Comparison of ENCODE assay signal across 1 fruit fly cellular context in the genomic region with DNA sequence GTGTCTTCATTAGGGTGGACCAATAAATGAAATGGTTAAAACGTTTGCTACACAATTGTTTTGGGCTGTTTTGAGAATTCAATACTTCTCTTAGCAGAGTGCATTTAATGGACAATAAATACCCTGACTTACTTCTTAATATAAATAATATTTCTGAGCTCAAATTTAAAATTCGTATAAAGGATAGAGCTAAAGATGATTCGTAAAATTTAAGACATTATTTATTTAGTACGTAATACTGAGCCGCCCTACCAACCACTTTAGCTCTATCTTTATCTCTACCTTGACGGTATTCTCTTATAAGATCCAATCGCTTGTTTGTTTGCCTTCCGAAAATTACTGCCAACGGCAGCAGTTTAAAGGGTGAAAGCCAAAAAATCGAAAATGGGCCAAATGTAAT.
TF ChIP-seq lines count a peak whose summit lies in the region.

No protein-coding gene starts in this region.

TF ChIP-seq in whole organism, embryonic, 481 proteins besides CTCF, POLR2A, EP300 and RAD21 (continued from another document and continues in another):
- TF ChIP-seq CG8290 (GFP tag; optimal IDR thresholded peaks at IDR 0.05; lab: Kevin White, UChicago): peak; percentile 41
- peak in 1 of 2 experiments; percentile 72 for TF ChIP-seq CG8290 (tag; optimal IDR thresholded peaks at IDR 0.05; lab: Kevin White, UChicago)
- peak; percentile 50 for TF ChIP-seq mam (GFP tag; optimal IDR thresholded peaks at IDR 0.05; lab: Kevin White, UChicago)
- TF ChIP-seq CG4730 (GFP tag; IDR thresholded peaks at IDR 0.05; lab: Robert Waterston, UW): peak; percentile 55
- TF ChIP-seq CG16779 (GFP tag; IDR thresholded peaks at IDR 0.05; lab: Robert Waterston, UW): no peak
- TF ChIP-seq CG33557 (GFP tag; optimal IDR thresholded peaks at IDR 0.05; lab: Kevin White, UChicago): peak; percentile 91
- no peak for TF ChIP-seq da (GFP tag; optimal IDR thresholded peaks at IDR 0.05; lab: Kevin White, UChicago)
- peak; percentile 84 for TF ChIP-seq CG10209 (GFP tag; optimal IDR thresholded peaks at IDR 0.05; lab: Kevin White, UChicago)
- no peak; the same call in 1 of the 2 replicates for TF ChIP-seq Ravus (GFP tag; IDR thresholded peaks at IDR 0.05; lab: Robert Waterston, UW)
- peak; percentile 84 for TF ChIP-seq CG7556 (GFP tag; optimal IDR thresholded peaks at IDR 0.05; lab: Kevin White, UChicago)
- TF ChIP-seq unpg (GFP tag; optimal IDR thresholded peaks at IDR 0.05; lab: Kevin White, UChicago): peak; percentile 93
- TF ChIP-seq CG34422 (GFP tag; IDR thresholded peaks at IDR 0.05; lab: Robert Waterston, UW): peak; percentile 57; the same call in 1 of the 3 replicates
- no peak for TF ChIP-seq CG42726 (GFP tag; IDR thresholded peaks at IDR 0.05; lab: Robert Waterston, UW; ENCODE audit: partially characterized antibody)
- TF ChIP-seq ftz-f1 (GFP tag; optimal IDR thresholded peaks at IDR 0.05; lab: Kevin White, UChicago): no peak
- TF ChIP-seq crp (GFP tag; optimal IDR thresholded peaks at IDR 0.05; lab: Kevin White, UChicago): peak in 1 of 2 experiments; percentile 41
- TF ChIP-seq CG18011 (GFP tag; optimal IDR thresholded peaks at IDR 0.05; lab: Kevin White, UChicago): peak; percentile 75
- no peak for TF ChIP-seq cg (GFP tag; optimal IDR thresholded peaks at IDR 0.05; lab: Kevin White, UChicago)
- TF ChIP-seq CG1603 (tag; optimal IDR thresholded peaks at IDR 0.05; lab: Kevin White, UChicago): peak; percentile 73
- TF ChIP-seq ssp (GFP tag; IDR thresholded peaks at IDR 0.05; lab: Robert Waterston, UW): no peak; the same call in 1 of the 2 replicates
- TF ChIP-seq CG4328 (GFP tag; optimal IDR thresholded peaks at IDR 0.05; lab: Kevin White, UChicago): peak; percentile 16
- peak; percentile 63 for TF ChIP-seq sob (GFP tag; IDR thresholded peaks at IDR 0.05; lab: Robert Waterston, UW)
- TF ChIP-seq Hsf (GFP tag; optimal IDR thresholded peaks at IDR 0.05; lab: Kevin White, UChicago): peak; percentile 84
- TF ChIP-seq CG12659 (GFP tag; optimal IDR thresholded peaks at IDR 0.05; lab: Kevin White, UChicago): peak; percentile 87
- peak; percentile 75 for TF ChIP-seq twi (tag; optimal IDR thresholded peaks at IDR 0.05; lab: Kevin White, UChicago)
- peak; percentile 26 for TF ChIP-seq CG6683 (GFP tag; optimal IDR thresholded peaks at IDR 0.05; lab: Kevin White, UChicago)
- peak; percentile 77 to 91 for TF ChIP-seq bsh (GFP tag; optimal IDR thresholded peaks at IDR 0.05; lab: Kevin White, UChicago)
- peak; percentile 89 for TF ChIP-seq so (GFP tag; IDR thresholded peaks at IDR 0.05; lab: Robert Waterston, UW)
- peak; percentile 49 for TF ChIP-seq CG15514 (GFP tag; optimal IDR thresholded peaks at IDR 0.05; lab: Kevin White, UChicago)
- TF ChIP-seq CG3163 (GFP tag; optimal IDR thresholded peaks at IDR 0.05; lab: Kevin White, UChicago): peak; percentile 11
- TF ChIP-seq D19A (tag; optimal IDR thresholded peaks at IDR 0.05; lab: Kevin White, UChicago): peak; percentile 78
- peak; percentile 86 for TF ChIP-seq CG14014 (GFP tag; IDR thresholded peaks at IDR 0.05; lab: Robert Waterston, UW)
- TF ChIP-seq Ssrp (tag; optimal IDR thresholded peaks at IDR 0.05; lab: Kevin White, UChicago): peak; percentile 86
- TF ChIP-seq gem (tag; optimal IDR thresholded peaks at IDR 0.05; lab: Kevin White, UChicago): peak; percentile 92
- TF ChIP-seq CG10274 (GFP tag; optimal IDR thresholded peaks at IDR 0.05; lab: Kevin White, UChicago): peak; percentile 38
- TF ChIP-seq fd3F (GFP tag; optimal IDR thresholded peaks at IDR 0.05; lab: Kevin White, UChicago): peak; percentile 91
- no peak for TF ChIP-seq zen2 (GFP tag; IDR thresholded peaks at IDR 0.05; lab: Robert Waterston, UW; ENCODE audit: partially characterized antibody)
- TF ChIP-seq CG7372 (GFP tag; IDR thresholded peaks at IDR 0.05; lab: Robert Waterston, UW): 0 out of 2 replicates have a peak, but pooled peaks have one; percentile 20
- peak; percentile 78 for TF ChIP-seq CG15696 (tag; optimal IDR thresholded peaks at IDR 0.05; lab: Kevin White, UChicago)
- no peak for TF ChIP-seq mld (GFP tag; IDR thresholded peaks at IDR 0.05; lab: Robert Waterston, UW; ENCODE audit: partially characterized antibody)
- peak; percentile 86 for TF ChIP-seq CG1529 (GFP tag; optimal IDR thresholded peaks at IDR 0.05; lab: Kevin White, UChicago)
- no peak for TF ChIP-seq HLHmδ (GFP tag; optimal IDR thresholded peaks at IDR 0.05; lab: Kevin White, UChicago)
- no peak for TF ChIP-seq gro (GFP tag; optimal IDR thresholded peaks at IDR 0.05; lab: Kevin White, UChicago)
- peak; percentile 65 for TF ChIP-seq ind (GFP tag; optimal IDR thresholded peaks at IDR 0.05; lab: Kevin White, UChicago)
- peak; percentile 71 for TF ChIP-seq CG7839 (tag; optimal IDR thresholded peaks at IDR 0.05; lab: Kevin White, UChicago)
- TF ChIP-seq CG12219 (GFP tag; optimal IDR thresholded peaks at IDR 0.05; lab: Kevin White, UChicago): peak; percentile 93
- peak; percentile 73 for TF ChIP-seq Chrac-16 (GFP tag; optimal IDR thresholded peaks at IDR 0.05; lab: Kevin White, UChicago)
- peak; percentile 69 for TF ChIP-seq kah (GFP tag; optimal IDR thresholded peaks at IDR 0.05; lab: Kevin White, UChicago)
- peak; percentile 83 for TF ChIP-seq CG14441 (GFP tag; IDR thresholded peaks at IDR 0.05; lab: Robert Waterston, UW)
- TF ChIP-seq C15 (GFP tag; IDR thresholded peaks at IDR 0.05; lab: Robert Waterston, UW): no peak
- TF ChIP-seq gsb-n (tag; optimal IDR thresholded peaks at IDR 0.05; lab: Kevin White, UChicago): peak; percentile 83
- peak; percentile 88 for TF ChIP-seq CG13296 (GFP tag; optimal IDR thresholded peaks at IDR 0.05; lab: Kevin White, UChicago)
- no peak for TF ChIP-seq CG4360 (GFP tag; IDR thresholded peaks at IDR 0.05; lab: Robert Waterston, UW)
- TF ChIP-seq CG10979 (tag; optimal IDR thresholded peaks at IDR 0.05; lab: Kevin White, UChicago): peak; percentile 81
- peak; percentile 66; the same call in 2 of the 3 replicates for TF ChIP-seq tgo (GFP tag; IDR thresholded peaks at IDR 0.05; lab: Robert Waterston, UW)
- no peak for TF ChIP-seq CG7987 (GFP tag; optimal IDR thresholded peaks at IDR 0.05; lab: Kevin White, UChicago)
- peak; percentile 16 for TF ChIP-seq mirr (GFP tag; optimal IDR thresholded peaks at IDR 0.05; lab: Kevin White, UChicago)
- peak; percentile 2 for TF ChIP-seq Jarid2 (GFP tag; optimal IDR thresholded peaks at IDR 0.05; lab: Kevin White, UChicago)
- TF ChIP-seq CG8359 (GFP tag; optimal IDR thresholded peaks at IDR 0.05; lab: Kevin White, UChicago; ENCODE audit: borderline replicate concordance): peak; percentile 64
- no peak for TF ChIP-seq prd (optimal IDR thresholded peaks at IDR 0.05; lab: Kevin White, UChicago)
- TF ChIP-seq prd (GFP tag; IDR thresholded peaks at IDR 0.05; lab: Robert Waterston, UW): peak; percentile 62
- peak; percentile 74 for TF ChIP-seq nerfin-1 (tag; optimal IDR thresholded peaks at IDR 0.05; lab: Kevin White, UChicago)
- TF ChIP-seq CG15011 (GFP tag; optimal IDR thresholded peaks at IDR 0.05; lab: Kevin White, UChicago): peak; percentile 51
- no peak for TF ChIP-seq CG15073 (GFP tag; optimal IDR thresholded peaks at IDR 0.05; lab: Kevin White, UChicago)
- TF ChIP-seq Doc3 (GFP tag; IDR thresholded peaks at IDR 0.05; lab: Robert Waterston, UW; ENCODE audit: partially characterized antibody): no peak
- peak; percentile 45 for TF ChIP-seq crc (GFP tag; optimal IDR thresholded peaks at IDR 0.05; lab: Kevin White, UChicago)
- 0 out of 3 replicates have a peak, but pooled peaks have one; percentile 40 for TF ChIP-seq CG11456 (GFP tag; IDR thresholded peaks at IDR 0.05; lab: Robert Waterston, UW)
- TF ChIP-seq row (GFP tag; IDR thresholded peaks at IDR 0.05; lab: Robert Waterston, UW): peak; percentile 87
- peak; percentile 65 for TF ChIP-seq CG12155 (GFP tag; optimal IDR thresholded peaks at IDR 0.05; lab: Kevin White, UChicago)
- TF ChIP-seq Dip3 (GFP tag; optimal IDR thresholded peaks at IDR 0.05; lab: Kevin White, UChicago): peak; percentile 13
- peak; percentile 48 for TF ChIP-seq en (GFP tag; optimal IDR thresholded peaks at IDR 0.05; lab: Kevin White, UChicago)
- peak; percentile 34 for TF ChIP-seq CG7786 (GFP tag; optimal IDR thresholded peaks at IDR 0.05; lab: Kevin White, UChicago)
- TF ChIP-seq CG14965 (GFP tag; optimal IDR thresholded peaks at IDR 0.05; lab: Kevin White, UChicago; ENCODE audit: borderline replicate concordance): no peak
- peak; percentile 81 for TF ChIP-seq CG18619 (GFP tag; optimal IDR thresholded peaks at IDR 0.05; lab: Kevin White, UChicago)
- no peak for TF ChIP-seq hb (GFP tag; IDR thresholded peaks at IDR 0.05; lab: Robert Waterston, UW; ENCODE audit: partially characterized antibody)
- TF ChIP-seq CG11504 (tag; optimal IDR thresholded peaks at IDR 0.05; lab: Kevin White, UChicago): peak; percentile 84
- TF ChIP-seq CG1647 (GFP tag; optimal IDR thresholded peaks at IDR 0.05; lab: Kevin White, UChicago): no peak
- TF ChIP-seq CG17829 (tag; optimal IDR thresholded peaks at IDR 0.05; lab: Kevin White, UChicago): peak; percentile 87
- peak; percentile 64 for TF ChIP-seq dimm (GFP tag; IDR thresholded peaks at IDR 0.05; lab: Robert Waterston, UW)
- TF ChIP-seq Xrp1 (GFP tag; IDR thresholded peaks at IDR 0.05; lab: Robert Waterston, UW): peak; percentile 84
- peak; percentile 19 for TF ChIP-seq dm (GFP tag; optimal IDR thresholded peaks at IDR 0.05; lab: Kevin White, UChicago)
- TF ChIP-seq CG10147 (GFP tag; optimal IDR thresholded peaks at IDR 0.05; lab: Kevin White, UChicago): peak; percentile 70
- peak; percentile 75 for TF ChIP-seq CG32532 (GFP tag; IDR thresholded peaks at IDR 0.05; lab: Robert Waterston, UW)
- TF ChIP-seq CG9817 (tag; optimal IDR thresholded peaks at IDR 0.05; lab: Kevin White, UChicago): peak; percentile 76
- TF ChIP-seq CG6654 (GFP tag; optimal IDR thresholded peaks at IDR 0.05; lab: Kevin White, UChicago): peak; percentile 2
- TF ChIP-seq maf-S (GFP tag; optimal IDR thresholded peaks at IDR 0.05; lab: Kevin White, UChicago): peak; percentile 43
- TF ChIP-seq org-1 (GFP tag; optimal IDR thresholded peaks at IDR 0.05; lab: Kevin White, UChicago): peak; percentile 81
- peak; percentile 59 for TF ChIP-seq Mes4 (GFP tag; optimal IDR thresholded peaks at IDR 0.05; lab: Kevin White, UChicago)
- TF ChIP-seq MBD-R2 (GFP tag; IDR thresholded peaks at IDR 0.05; lab: Robert Waterston, UW): peak; percentile 9; the same call in 1 of the 2 replicates
- TF ChIP-seq CG12071 (GFP tag; optimal IDR thresholded peaks at IDR 0.05; lab: Kevin White, UChicago): peak; percentile 62
- peak; percentile 74 for TF ChIP-seq CG31441 (GFP tag; IDR thresholded peaks at IDR 0.05; lab: Robert Waterston, UW)
- peak; percentile 91 for TF ChIP-seq grau (tag; optimal IDR thresholded peaks at IDR 0.05; lab: Kevin White, UChicago)
- TF ChIP-seq jigr1 (GFP tag; IDR thresholded peaks at IDR 0.05; lab: Robert Waterston, UW): no peak
- peak; percentile 56 for TF ChIP-seq CHES-1-like (GFP tag; optimal IDR thresholded peaks at IDR 0.05; lab: Kevin White, UChicago)
- TF ChIP-seq CG6791 (GFP tag; IDR thresholded peaks at IDR 0.05; lab: Robert Waterston, UW; ENCODE audit: partially characterized antibody): no peak
- peak; percentile 50 for TF ChIP-seq CG4617 (GFP tag; optimal IDR thresholded peaks at IDR 0.05; lab: Kevin White, UChicago; ENCODE audit: borderline replicate concordance)
- TF ChIP-seq CG12391 (tag; optimal IDR thresholded peaks at IDR 0.05; lab: Kevin White, UChicago): peak; percentile 92
- peak; percentile 82 for TF ChIP-seq CG30403 (GFP tag; optimal IDR thresholded peaks at IDR 0.05; lab: Kevin White, UChicago)
- no peak for TF ChIP-seq tna (GFP tag; IDR thresholded peaks at IDR 0.05; lab: Robert Waterston, UW; ENCODE audit: partially characterized antibody)
- no peak for TF ChIP-seq CG11560 (tag; IDR thresholded peaks at IDR 0.05; lab: Robert Waterston, UW)
- no peak for TF ChIP-seq CG13287 (GFP tag; IDR thresholded peaks at IDR 0.05; lab: Robert Waterston, UW; ENCODE audit: partially characterized antibody)
- peak; percentile 55 for TF ChIP-seq al (GFP tag; IDR thresholded peaks at IDR 0.05; lab: Robert Waterston, UW)
- peak; percentile 62 for TF ChIP-seq CG3838 (GFP tag; optimal IDR thresholded peaks at IDR 0.05; lab: Kevin White, UChicago)
- no peak for TF ChIP-seq CG18476 (GFP tag; optimal IDR thresholded peaks at IDR 0.05; lab: Kevin White, UChicago)
- peak; percentile 57 for TF ChIP-seq CG4820 (GFP tag; optimal IDR thresholded peaks at IDR 0.05; lab: Kevin White, UChicago)
- no peak; the same call in 1 of the 2 replicates for TF ChIP-seq dati (GFP tag; IDR thresholded peaks at IDR 0.05; lab: Robert Waterston, UW)
- peak; percentile 81 for TF ChIP-seq Nf-YB (GFP tag; optimal IDR thresholded peaks at IDR 0.05; lab: Kevin White, UChicago)
- peak; percentile 29 for TF ChIP-seq Atf-2 (GFP tag; optimal IDR thresholded peaks at IDR 0.05; lab: Kevin White, UChicago)
- TF ChIP-seq scrt (GFP tag; optimal IDR thresholded peaks at IDR 0.05; lab: Kevin White, UChicago): peak; percentile 38
- TF ChIP-seq br (optimal IDR thresholded peaks at IDR 0.05; lab: Kevin White, UChicago): no peak
- peak; percentile 44; the same call in 1 of the 2 replicates for TF ChIP-seq Oaz (GFP tag; IDR thresholded peaks at IDR 0.05; lab: Robert Waterston, UW)
- peak; percentile 74 for TF ChIP-seq ewg (GFP tag; optimal IDR thresholded peaks at IDR 0.05; lab: Kevin White, UChicago)
- TF ChIP-seq pan (optimal IDR thresholded peaks at IDR 0.05; lab: Kevin White, UChicago): no peak
- TF ChIP-seq pan (GFP tag; optimal IDR thresholded peaks at IDR 0.05 in 1 of 2, IDR thresholded peaks at IDR 0.05 in 1 of 2): peak in 1 of 2 experiments; percentile 76
- TF ChIP-seq pho (GFP tag; optimal IDR thresholded peaks at IDR 0.05; lab: Kevin White, UChicago): peak; percentile 57
- peak; percentile 46 for TF ChIP-seq YL-1 (GFP tag; optimal IDR thresholded peaks at IDR 0.05; lab: Kevin White, UChicago)
- TF ChIP-seq zfh2 (GFP tag; optimal IDR thresholded peaks at IDR 0.05; lab: Kevin White, UChicago): peak; percentile 31
- TF ChIP-seq CG1233 (GFP tag; optimal IDR thresholded peaks at IDR 0.05; lab: Kevin White, UChicago): peak; percentile 55
- TF ChIP-seq dmrt11E (tag; optimal IDR thresholded peaks at IDR 0.05; lab: Kevin White, UChicago): peak; percentile 87
- peak; percentile 67 for TF ChIP-seq grn (GFP tag; optimal IDR thresholded peaks at IDR 0.05; lab: Kevin White, UChicago)
- peak; percentile 85 for TF ChIP-seq CG17385 (GFP tag; optimal IDR thresholded peaks at IDR 0.05; lab: Kevin White, UChicago)
- TF ChIP-seq tio (GFP tag; optimal IDR thresholded peaks at IDR 0.05; lab: Kevin White, UChicago): peak; percentile 85
- peak; percentile 60 for TF ChIP-seq trh (GFP tag; optimal IDR thresholded peaks at IDR 0.05; lab: Kevin White, UChicago)
- TF ChIP-seq CG9797 (GFP tag; optimal IDR thresholded peaks at IDR 0.05; lab: Kevin White, UChicago): no peak
- peak; percentile 80 for TF ChIP-seq CrebB (tag; optimal IDR thresholded peaks at IDR 0.05; lab: Kevin White, UChicago)
